Worm (Caenorhabditis elegans): ENCODE results near the gene pgp-1.

pgp-1 gene

DNA sequence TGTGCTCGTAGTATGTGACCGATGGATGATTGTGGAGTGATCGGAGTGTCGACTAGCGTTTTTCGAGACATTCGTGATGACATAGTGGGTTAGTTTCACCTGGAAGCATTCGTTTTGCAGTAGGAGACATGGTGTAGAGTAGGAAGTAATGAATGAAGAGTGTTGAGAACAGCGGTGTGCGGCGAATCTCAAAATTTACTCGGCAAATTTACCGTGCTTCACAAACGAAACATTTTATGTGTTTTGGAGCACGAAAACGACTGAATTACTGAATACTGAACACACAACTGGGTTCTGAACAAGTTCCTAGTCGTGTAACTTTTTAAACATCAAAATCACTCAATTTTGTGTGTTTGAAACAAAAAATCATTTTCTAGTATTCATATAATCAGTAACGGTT is 17.9 kb downstream of the pgp-1 start, which contains the start of gene K08E7.6:
Gene K08E7.6 (minus strand): TSS at position 101 of the 400 bp plus-strand sequence.
- TF ChIP-seq F22D6.2 (tag; optimal IDR thresholded peaks at IDR 0.05) (no peak), zfh-2 (GFP tag; conservative IDR thresholded peaks at IDR 0.05) (no peak), snpc-3.4 (tag; optimal IDR thresholded peaks at IDR 0.05) (no peak), madf-3 (GFP tag; IDR thresholded peaks at IDR 0.05) (no peak), ceh-91 (GFP tag; IDR thresholded peaks at IDR 0.05) (no peak), K11D2.4 (GFP tag; IDR thresholded peaks at IDR 0.05) (no peak), hlh-12 (tag; optimal IDR thresholded peaks at IDR 0.05) (no peak), ama-1 (optimal IDR thresholded peaks at IDR 0.05) (no peak), ama-1 (GFP tag; optimal IDR thresholded peaks at IDR 0.05) (no peak), attf-3 (GFP tag; conservative IDR thresholded peaks at IDR 0.05) (no peak), sptf-2 (GFP tag; optimal IDR thresholded peaks at IDR 0.05) (no peak), madf-6 (GFP tag; IDR thresholded peaks at IDR 0.05) (no peak), T26A5.8 (tag; optimal IDR thresholded peaks at IDR 0.05) (no peak), lin-35 (GFP tag; optimal IDR thresholded peaks at IDR 0.05) (no peak), hlh-26 (GFP tag; conservative IDR thresholded peaks at IDR 0.05) (no peak), xnd-1 (tag; optimal IDR thresholded peaks at IDR 0.05) (no peak), B0019.2 (GFP tag; conservative IDR thresholded peaks at IDR 0.05) (no peak), mel-28 (tag; optimal IDR thresholded peaks at IDR 0.05; ENCODE audit: borderline replicate concordance) (no peak), mxl-1 (tag; optimal IDR thresholded peaks at IDR 0.05) (no peak), F23B12.7 (tag; optimal IDR thresholded peaks at IDR 0.05; ENCODE audit: insufficient read depth) (no peak)

DNA sequence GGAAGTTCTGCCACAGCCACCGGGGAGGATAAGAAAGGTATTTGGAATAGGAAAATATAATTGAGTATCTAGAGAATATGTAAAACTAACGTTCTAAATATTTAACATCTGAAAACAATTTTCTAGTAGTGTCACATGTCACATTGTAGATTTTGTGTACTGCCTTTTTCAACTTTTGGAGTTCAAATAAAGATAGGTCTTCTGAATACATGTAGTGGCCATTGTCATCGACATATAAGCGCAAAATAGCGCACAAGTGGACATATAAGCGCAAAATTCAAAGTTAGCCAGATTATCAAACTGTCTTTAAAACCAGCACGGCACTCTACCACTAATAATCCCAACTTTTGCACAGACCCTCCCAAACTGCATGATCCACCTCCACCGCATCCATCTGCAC is 24.7 kb downstream of the pgp-1 start:
- TF ChIP-seq hlh-12 (tag; optimal IDR thresholded peaks at IDR 0.05) (no peak), mcd-1 (GFP tag; IDR thresholded peaks at IDR 0.05) (no peak), pha-4 (tag; optimal IDR thresholded peaks at IDR 0.05) (no peak), ceh-91 (GFP tag; IDR thresholded peaks at IDR 0.05) (no peak), C06A6.2 (GFP tag; conservative IDR thresholded peaks at IDR 0.05) (no peak), unc-130 (GFP tag; optimal IDR thresholded peaks at IDR 0.05) (no peak), B0019.2 (GFP tag; conservative IDR thresholded peaks at IDR 0.05) (no peak), ekl-4 (GFP tag; IDR thresholded peaks at IDR 0.05) (no peak), efl-1 (GFP tag; optimal IDR thresholded peaks at IDR 0.05) (no peak), F55B11.4 (tag; optimal IDR thresholded peaks at IDR 0.05; ENCODE audit: borderline replicate concordance, insufficient read depth) (no peak), him-1 (tag; optimal IDR thresholded peaks at IDR 0.05) (no peak), lin-54 (GFP tag; optimal IDR thresholded peaks at IDR 0.05) (no peak), F39B2.1 (GFP tag; IDR thresholded peaks at IDR 0.05) (no peak), nfyb-1 (GFP tag; IDR thresholded peaks at IDR 0.05) (no peak), B0336.3 (GFP tag; IDR thresholded peaks at IDR 0.05) (no peak), rec-8 (tag; optimal IDR thresholded peaks at IDR 0.05) (no peak), lag-1 (GFP tag; IDR thresholded peaks at IDR 0.05) (no peak), F33H1.4 (GFP tag; IDR thresholded peaks at IDR 0.05) (no peak)

DNA sequence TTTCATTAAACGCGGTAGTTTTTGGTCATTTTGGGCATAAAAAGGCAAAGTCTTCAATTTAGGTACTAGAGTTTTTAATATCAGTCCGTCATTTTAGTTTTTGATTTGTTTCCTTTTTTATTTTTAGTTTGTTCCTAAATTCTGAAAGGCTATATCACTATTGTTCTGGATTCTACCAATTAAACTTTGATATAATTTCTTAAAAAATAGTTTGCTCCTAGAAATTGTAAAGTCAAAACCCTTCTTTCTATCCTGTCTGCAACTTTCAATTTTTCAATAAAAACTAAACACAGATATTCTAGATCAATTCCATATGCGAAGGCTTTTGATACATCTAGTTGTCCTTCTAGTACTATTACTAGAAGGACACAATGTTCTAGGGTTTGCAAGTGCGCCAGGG is 25.9 kb downstream of the pgp-1 start, which contains the start of gene K08E7.5:
Gene K08E7.5 (plus strand): TSS at position 301 of the 400 bp plus-strand sequence.
- no peak for TF ChIP-seq nhr-120 (GFP tag; IDR thresholded peaks at IDR 0.05)
- TF ChIP-seq D2030.7 (GFP tag; IDR thresholded peaks at IDR 0.05): no peak
- no peak for TF ChIP-seq snpc-1.3 (tag; optimal IDR thresholded peaks at IDR 0.05; ENCODE audit: insufficient read depth)
- no peak for TF ChIP-seq aptf-2 (GFP tag; conservative IDR thresholded peaks at IDR 0.05)
- TF ChIP-seq ceh-79 (tag; optimal IDR thresholded peaks at IDR 0.05): no peak
